Worm (Caenorhabditis elegans) whole organism, young adult: ENCODE results near the gene nhr-210.

Experiments
- C06A6.2 ChIP-seq: fragments of 200-800 bp; sonication (Bioruptor generic); conservative IDR thresholded peaks from 2 replicates; pipeline ENCODE4 v1.3.6; 2022; ENCODE audit warnings: missing genetic modification characterization, missing compliant biosample characterization
- F52B5.7 ChIP-seq: sonication (generic microtip); optimal IDR thresholded peaks from 2 replicates; lab custom pipeline; 2016; ENCODE audit warnings: mild to moderate bottlenecking, missing genetic modification characterization, missing compliant biosample characterization
- Y53F4B.3 ChIP-seq: fragments of 200-800 bp; sonication (Bioruptor generic); IDR thresholded peaks from 2 replicates; pipeline ENCODE4 v1.3.6; 2022; ENCODE audit warnings: missing genetic modification reagents, missing genetic modification characterization, missing compliant biosample characterization
- Y56A3A.18 ChIP-seq: fragments of 200-800 bp; sonication (Bioruptor generic); IDR thresholded peaks from 2 replicates; pipeline ENCODE4 v1.3.6; 2022; ENCODE audit warnings: missing genetic modification reagents, missing genetic modification characterization, missing compliant biosample characterization
- ama-1 ChIP-seq, 3 experiments: fragments of 150-350 bp in 1 of 3; sonication (generic microtip) in 2 of 3; optimal IDR thresholded peaks; 2 replicates each; lab custom pipeline; 2014 to 2018; ENCODE audit warnings: missing biosample characterization in 2 of 3, missing genetic modification characterization in 2 of 3, missing genetic modification reagents in 2 of 3
- ceh-40 ChIP-seq: fragments of 200-800 bp; sonication (Bioruptor generic); IDR thresholded peaks from 2 replicates; pipeline ENCODE4 v1.3.6; 2022; ENCODE audit warnings: missing genetic modification characterization, missing compliant biosample characterization
- dox-1 ChIP-seq: fragments of 200-800 bp; sonication (Bioruptor generic); IDR thresholded peaks from 2 replicates; pipeline ENCODE4 v1.3.6; 2022; ENCODE audit warnings: missing genetic modification reagents, missing genetic modification characterization, missing compliant biosample characterization
- egl-44 ChIP-seq: fragments of 200-800 bp; sonication (Bioruptor generic); IDR thresholded peaks from 2 replicates; pipeline ENCODE4 v1.3.6; 2022; ENCODE audit warnings: missing genetic modification reagents, missing genetic modification characterization, missing compliant biosample characterization
- lsl-1 ChIP-seq: fragments of 200-800 bp; sonication (Bioruptor generic); optimal IDR thresholded peaks from 2 replicates; lab custom pipeline; 2018; ENCODE audit warnings: mild to moderate bottlenecking, missing genetic modification characterization, moderate library complexity, missing compliant biosample characterization
- mxl-1 ChIP-seq: sonication (generic microtip); optimal IDR thresholded peaks from 2 replicates; lab custom pipeline; 2016; ENCODE audit warnings: missing genetic modification characterization, missing compliant biosample characterization
- nhr-80 ChIP-seq: sonication (generic microtip); optimal IDR thresholded peaks from 2 replicates; lab custom pipeline; 2016; ENCODE audit warnings: missing genetic modification characterization, missing compliant biosample characterization
- pha-4 ChIP-seq: fragments of 150-350 bp; sonication (generic microtip); optimal IDR thresholded peaks from 2 replicates; lab custom pipeline; 2014; ENCODE audit warnings: missing biosample characterization, missing genetic modification reagents, missing genetic modification characterization
- rec-8 ChIP-seq, 2 experiments: sonication (generic microtip); optimal IDR thresholded peaks; 2 replicates each; lab custom pipeline; 2016; ENCODE audit warnings: mild to moderate bottlenecking in 2 of 2, missing genetic modification characterization in 2 of 2, missing genetic modification reagents in 2 of 2, missing genotype in 2 of 2, missing biosample characterization in 1 of 2, missing compliant biosample characterization in 1 of 2, moderate library complexity in 1 of 2
- rpc-1 ChIP-seq, 2 experiments: fragments of 150-350 bp in 1 of 2; sonication (generic microtip) in 1 of 2; optimal IDR thresholded peaks; 2 replicates each; lab custom pipeline; 2014 to 2018; ENCODE audit warnings: missing biosample characterization in 1 of 2, missing genetic modification characterization in 1 of 2, missing genetic modification reagents in 1 of 2, missing genotype in 1 of 2

- TF ChIP-seq Y53F4B.3 (GFP tag; lab: Robert Waterston, UW), result no peak
- TF ChIP-seq nhr-80, result no peak
- TF ChIP-seq Y56A3A.18 (GFP tag; lab: Robert Waterston, UW), result no peak
- no peak for TF ChIP-seq pha-4
- no peak for TF ChIP-seq dox-1 (GFP tag; lab: Robert Waterston, UW)
- TF ChIP-seq lsl-1 (GFP tag; lab: Kevin White, UChicago), result no peak
- no peak for TF ChIP-seq F52B5.7 (tag; lab: Kevin White, UChicago)
- no peak for TF ChIP-seq ceh-40
- TF ChIP-seq rpc-1 (optimal IDR thresholded peaks at IDR 0.05; lab: Kevin White, UChicago), result no peak
- no peak for TF ChIP-seq rpc-1 (tag; optimal IDR thresholded peaks at IDR 0.05; lab: Kevin White, UChicago)
- TF ChIP-seq rec-8 (tag; optimal IDR thresholded peaks at IDR 0.05; lab: Kevin White, UChicago), result no peak
- TF ChIP-seq ama-1 (optimal IDR thresholded peaks at IDR 0.05; lab: Kevin White, UChicago), result no peak
- no peak for TF ChIP-seq ama-1 (GFP tag; optimal IDR thresholded peaks at IDR 0.05; lab: Kevin White, UChicago)
- TF ChIP-seq mxl-1 (tag; lab: Kevin White, UChicago), result no peak
- TF ChIP-seq egl-44 (GFP tag; lab: Robert Waterston, UW), result no peak
- TF ChIP-seq C06A6.2 (GFP tag; lab: Robert Waterston, UW), result no peak
Observed at ce11 chrV:468460-468859, 50.9 kb downstream of the nhr-210 start, which contains the start of gene srbc-57.
